Worm (Caenorhabditis elegans) whole organism, L1 larva: ENCODE measurements around the gene cutl-2.
A peak's percentile ranks its signal among the peaks of the same experiment; 100 is the strongest.

ENCODE experiments used
- C16A3.4 ChIP-seq: fragments of 150-350 bp; optimal IDR thresholded peaks from 2 replicates; lab custom pipeline; 2014; ENCODE audit warnings: missing biosample characterization, missing genetic modification characterization
- F16B12.6 ChIP-seq: fragments of 150-350 bp; optimal IDR thresholded peaks from 2 replicates; lab custom pipeline; 2014; ENCODE audit warnings: missing biosample characterization, missing genetic modification characterization
- Y116A8C.19 ChIP-seq: sonication (generic microtip); optimal IDR thresholded peaks from 2 replicates; lab custom pipeline; 2016; ENCODE audit warnings: missing compliant biosample characterization, missing genetic modification characterization, borderline replicate concordance
- alr-1 ChIP-seq: fragments of 200-800 bp; sonication (Bioruptor generic); optimal IDR thresholded peaks from 2 replicates; lab custom pipeline; 2018; ENCODE audit warnings: borderline replicate concordance, mild to moderate bottlenecking, missing genetic modification characterization, missing compliant biosample characterization
- ama-1 ChIP-seq: fragments of 150-350 bp; optimal IDR thresholded peaks from 2 replicates; lab custom pipeline; 2014
- blmp-1 ChIP-seq: fragments of 150-350 bp; optimal IDR thresholded peaks from 2 replicates; lab custom pipeline; 2014; ENCODE audit warnings: missing biosample characterization, missing genetic modification characterization
- ceh-63 ChIP-seq: fragments of 200-800 bp; sonication (Bioruptor generic); optimal IDR thresholded peaks from 2 replicates; lab custom pipeline; 2018; ENCODE audit warnings: mild to moderate bottlenecking, missing genetic modification characterization, missing compliant biosample characterization
- ceh-82 ChIP-seq, 3 experiments: fragments of 150-350 bp in 1 of 3; sonication (generic microtip) in 2 of 3; optimal IDR thresholded peaks; 2 replicates each; lab custom pipeline; 2014 to 2017; ENCODE audit warnings: missing biosample characterization in 3 of 3, missing genetic modification characterization in 3 of 3
- ceh-88 ChIP-seq: fragments of 200-800 bp; sonication (Bioruptor generic); IDR thresholded peaks from 2 replicates; pipeline ENCODE4 v1.3.6; 2022; ENCODE audit warnings: missing genetic modification characterization, missing compliant biosample characterization
- ces-1 ChIP-seq: fragments of 150-350 bp; optimal IDR thresholded peaks from 2 replicates; lab custom pipeline; 2014; ENCODE audit warnings: missing biosample characterization, missing genetic modification reagents, missing genetic modification characterization
- dpl-1 ChIP-seq, 3 experiments: fragments of 150-350 bp in 2 of 3; sonication (generic microtip) in 1 of 3; optimal IDR thresholded peaks; 2 replicates each; lab custom pipeline; 2014 to 2017; ENCODE audit warnings: missing biosample characterization in 3 of 3, missing genetic modification characterization in 3 of 3, missing genetic modification reagents in 3 of 3
- efl-1 ChIP-seq, 4 experiments: fragments of 150-350 bp; optimal IDR thresholded peaks in 3 of 4; peaks in 1 of 4; 1 replicate in 1 of 4; 2 replicates in 3 of 4; lab custom pipeline; 2014; ENCODE audit warnings: missing biosample characterization in 2 of 4, missing genetic modification characterization in 2 of 4, missing genetic modification reagents in 2 of 4
- efl-3 ChIP-seq: fragments of 200-800 bp; sonication (Bioruptor generic); optimal IDR thresholded peaks from 2 replicates; lab custom pipeline; 2018; ENCODE audit warnings: mild to moderate bottlenecking, missing genetic modification characterization, missing compliant biosample characterization
- egl-13 ChIP-seq: sonication (generic microtip); optimal IDR thresholded peaks from 2 replicates; lab custom pipeline; 2016; ENCODE audit warnings: missing genotype, missing genetic modification reagents, missing genetic modification characterization, missing compliant biosample characterization
- elt-3 ChIP-seq, 6 experiments: fragments of 150-350 bp in 1 of 6; sonication (generic microtip); optimal IDR thresholded peaks; 2 replicates each; lab custom pipeline; 2017 to 2018; ENCODE audit warnings: missing biosample characterization in 6 of 6, missing genetic modification characterization in 6 of 6, inconsistent platforms in 1 of 6
- ets-5 ChIP-seq: fragments of 200-800 bp; sonication (Bioruptor generic); IDR thresholded peaks from 2 replicates; pipeline ENCODE4 v1.3.6; 2022; ENCODE audit warnings: missing genetic modification characterization, missing compliant biosample characterization
- fkh-8 ChIP-seq: sonication (generic microtip); optimal IDR thresholded peaks from 2 replicates; lab custom pipeline; 2016; ENCODE audit warnings: mild to moderate bottlenecking, missing genetic modification characterization, missing compliant biosample characterization
- grh-1 ChIP-seq: fragments of 200-800 bp; sonication (Bioruptor generic); IDR thresholded peaks from 2 replicates; pipeline ENCODE4 v1.3.6; 2022; ENCODE audit warnings: missing genetic modification reagents, missing genetic modification characterization, missing compliant biosample characterization
- hpl-2 ChIP-seq: fragments of 150-350 bp; optimal IDR thresholded peaks from 2 replicates; lab custom pipeline; 2014; ENCODE audit warnings: missing biosample characterization, missing genetic modification reagents, missing genetic modification characterization
- lin-14 ChIP-seq: fragments of 200-800 bp; sonication (Bioruptor generic); optimal IDR thresholded peaks from 2 replicates; lab custom pipeline; 2018; ENCODE audit warnings: mild to moderate bottlenecking, missing genetic modification characterization, moderate library complexity, missing compliant biosample characterization
- lin-35 ChIP-seq, 2 experiments: fragments of 150-350 bp; optimal IDR thresholded peaks; 2 replicates each; lab custom pipeline; 2014; ENCODE audit warnings: missing biosample characterization in 2 of 2, missing genetic modification characterization in 2 of 2, missing genetic modification reagents in 2 of 2
- lin-39 ChIP-seq: fragments of 150-350 bp; optimal IDR thresholded peaks from 2 replicates; lab custom pipeline; 2014; ENCODE audit warnings: missing biosample characterization, missing genetic modification reagents, missing genetic modification characterization
- lir-3 ChIP-seq: sonication (generic microtip); optimal IDR thresholded peaks from 2 replicates; lab custom pipeline; 2016; ENCODE audit warnings: mild to moderate bottlenecking, missing genetic modification characterization, moderate library complexity, missing compliant biosample characterization; ENCODE audit not compliant: poor library complexity
- lsy-2 ChIP-seq, 2 experiments: fragments of 150-350 bp; optimal IDR thresholded peaks; 2 replicates each; lab custom pipeline; 2014; ENCODE audit warnings: missing biosample characterization in 2 of 2, missing genetic modification characterization in 2 of 2
- mab-9 ChIP-seq: fragments of 200-800 bp; sonication (Bioruptor generic); IDR thresholded peaks from 2 replicates; pipeline ENCODE4 v1.3.6; 2022; ENCODE audit warnings: missing genetic modification reagents, missing genetic modification characterization, missing compliant biosample characterization
- mdl-1 ChIP-seq, 2 experiments: fragments of 150-350 bp; optimal IDR thresholded peaks; 2 replicates each; lab custom pipeline; 2014 to 2017; ENCODE audit warnings: missing biosample characterization in 2 of 2, missing genetic modification characterization in 2 of 2, inconsistent platforms in 1 of 2
- mep-1 ChIP-seq: fragments of 150-350 bp; optimal IDR thresholded peaks from 2 replicates; lab custom pipeline; 2014; ENCODE audit warnings: missing biosample characterization, missing genetic modification characterization
- nhr-12 ChIP-seq: sonication (generic microtip); optimal IDR thresholded peaks from 2 replicates; lab custom pipeline; 2017; ENCODE audit warnings: missing biosample characterization, missing genetic modification characterization
- nhr-20 ChIP-seq: sonication (generic microtip); optimal IDR thresholded peaks from 2 replicates; lab custom pipeline; 2016; ENCODE audit warnings: mild to moderate bottlenecking, missing genetic modification characterization, missing compliant biosample characterization
- nhr-237 ChIP-seq: fragments of 150-350 bp; optimal IDR thresholded peaks from 2 replicates; lab custom pipeline; 2014; ENCODE audit warnings: missing biosample characterization, missing genetic modification characterization
- nhr-47 ChIP-seq: sonication (generic microtip); optimal IDR thresholded peaks from 2 replicates; lab custom pipeline; 2016; ENCODE audit warnings: mild to moderate bottlenecking, missing genetic modification characterization, moderate library complexity, missing compliant biosample characterization
- nhr-71 ChIP-seq: sonication (generic microtip); optimal IDR thresholded peaks from 2 replicates; lab custom pipeline; 2016; ENCODE audit warnings: mild to moderate bottlenecking, missing genetic modification characterization, moderate library complexity, missing compliant biosample characterization
- nhr-77 ChIP-seq: fragments of 150-350 bp; optimal IDR thresholded peaks from 2 replicates; lab custom pipeline; 2014; ENCODE audit warnings: missing biosample characterization, missing genetic modification characterization
- nhr-84 ChIP-seq: sonication (generic microtip); optimal IDR thresholded peaks from 2 replicates; lab custom pipeline; 2017; ENCODE audit warnings: missing biosample characterization, missing genetic modification characterization
- nhr-85 ChIP-seq: sonication (generic microtip); peaks from one replicate; lab custom pipeline; 2016; ENCODE audit warnings: missing genetic modification characterization, inconsistent platforms, missing compliant biosample characterization
- nhr-90 ChIP-seq: sonication (generic microtip); optimal IDR thresholded peaks from 2 replicates; lab custom pipeline; 2016; ENCODE audit warnings: mild to moderate bottlenecking, missing genetic modification characterization, missing compliant biosample characterization; ENCODE audit not compliant: poor library complexity
- rnt-1 ChIP-seq: sonication (generic microtip); optimal IDR thresholded peaks from 2 replicates; lab custom pipeline; 2016; ENCODE audit warnings: mild to moderate bottlenecking, missing genetic modification characterization, moderate library complexity, missing compliant biosample characterization
- skn-1 ChIP-seq: fragments of 150-350 bp; optimal IDR thresholded peaks from 2 replicates; lab custom pipeline; 2014; ENCODE audit warnings: missing biosample characterization, missing genetic modification characterization
- snu-23 ChIP-seq: sonication (generic microtip); optimal IDR thresholded peaks from 2 replicates; lab custom pipeline; 2016; ENCODE audit warnings: missing genetic modification characterization, missing compliant biosample characterization
- sox-4 ChIP-seq: sonication (generic microtip); optimal IDR thresholded peaks from 2 replicates; lab custom pipeline; 2016; ENCODE audit warnings: missing genetic modification characterization, missing compliant biosample characterization
- sup-37 ChIP-seq: fragments of 200-800 bp; sonication (Bioruptor generic); optimal IDR thresholded peaks from 2 replicates; lab custom pipeline; 2018; ENCODE audit warnings: mild to moderate bottlenecking, missing genetic modification characterization, missing compliant biosample characterization
- tbx-2 ChIP-seq: sonication (generic microtip); optimal IDR thresholded peaks from 2 replicates; lab custom pipeline; 2016; ENCODE audit warnings: missing genetic modification characterization, missing compliant biosample characterization
- tlp-1 ChIP-seq: fragments of 150-350 bp; optimal IDR thresholded peaks from 2 replicates; lab custom pipeline; 2014; ENCODE audit warnings: missing biosample characterization, missing genetic modification characterization
- unc-130 ChIP-seq: fragments of 150-350 bp; optimal IDR thresholded peaks from 2 replicates; lab custom pipeline; 2017; ENCODE audit warnings: missing biosample characterization, missing genetic modification characterization, inconsistent platforms
- vab-15 ChIP-seq: sonication (generic microtip); optimal IDR thresholded peaks from 2 replicates; lab custom pipeline; 2017; ENCODE audit warnings: missing genotype, mild to moderate bottlenecking, missing genetic modification characterization, missing compliant biosample characterization
- xbp-1 ChIP-seq: sonication (generic microtip); optimal IDR thresholded peaks from 2 replicates; lab custom pipeline; 2016; ENCODE audit warnings: missing genetic modification characterization, missing compliant biosample characterization

The cutl-2 gene

ce11 chrII:9708835-9709299 is 15.6 kb downstream of the cutl-2 start, which contains the start of gene glt-5:
glt-5 (minus strand) TSS chrII:9708885.
- TF ChIP-seq nhr-237 (no peak), nhr-77 (no peak), nhr-85 (tag; lab: Kevin White, UChicago) (peak; percentile 51), ceh-63 (GFP tag; lab: Kevin White, UChicago) (no peak), egl-13 (tag; lab: Kevin White, UChicago) (no peak), sox-4 (tag; lab: Kevin White, UChicago) (no peak), F16B12.6 (tag; lab: Kevin White, UChicago) (no peak), lir-3 (tag; lab: Kevin White, UChicago) (no peak), nhr-84 (tag; lab: Kevin White, UChicago) (no peak), ets-5 (GFP tag; lab: Robert Waterston, UW) (no peak), nhr-20 (tag; lab: Kevin White, UChicago) (no peak), vab-15 (tag; lab: Kevin White, UChicago) (no peak), grh-1 (GFP tag; lab: Robert Waterston, UW) (0 out of 2 replicates have a peak, but pooled peaks have one; percentile 16), efl-3 (GFP tag; lab: Kevin White, UChicago) (no peak), mab-9 (GFP tag; lab: Robert Waterston, UW) (no peak), rnt-1 (tag; lab: Kevin White, UChicago) (no peak), elt-3 (tag; optimal IDR thresholded peaks at IDR 0.05; lab: Kevin White, UChicago) (peak in 5 of 6 experiments; percentile 16 to 71 (median 58)), ama-1 (lab: Kevin White, UChicago) (no peak)

ce11 chrII:9706207-9706606 is 18.3 kb downstream of the cutl-2 start, which contains the start of gene Y53C12A.3:
Y53C12A.3 (minus strand) TSS chrII:9706240.
- TF ChIP-seq snu-23 (GFP tag; lab: Kevin White, UChicago) (peak; percentile 46), skn-1 (peak; percentile 57), nhr-47 (tag; lab: Kevin White, UChicago) (peak; percentile 38), efl-1 (optimal IDR thresholded peaks at IDR 0.05; lab: Kevin White, UChicago) (peak; percentile 85 to 90), efl-1 (GFP tag; optimal IDR thresholded peaks at IDR 0.05 in 1 of 2; lab: Kevin White, UChicago) (peak; percentile 93 to 99), nhr-71 (tag; lab: Kevin White, UChicago) (peak; percentile 44), Y116A8C.19 (tag; lab: Kevin White, UChicago) (no peak), C16A3.4 (tag; lab: Kevin White, UChicago) (peak; percentile 71), egl-13 (tag; lab: Kevin White, UChicago) (no peak), ama-1 (lab: Kevin White, UChicago) (no peak), lin-35 (GFP tag; optimal IDR thresholded peaks at IDR 0.05; lab: Kevin White, UChicago) (peak; percentile 91 to 97), sup-37 (no peak), xbp-1 (peak; percentile 43), lin-14 (peak; percentile 38), dpl-1 (GFP tag; optimal IDR thresholded peaks at IDR 0.05; lab: Kevin White, UChicago) (peak; percentile 82 to 94 (median 90)), ceh-82 (tag; optimal IDR thresholded peaks at IDR 0.05; lab: Kevin White, UChicago) (peak in 1 of 3 experiments; percentile 40), lin-39 (no peak), F16B12.6 (tag; lab: Kevin White, UChicago) (peak; percentile 35), tbx-2 (tag; lab: Kevin White, UChicago) (peak; percentile 17), nhr-20 (tag; lab: Kevin White, UChicago) (peak; percentile 47), unc-130 (tag; lab: Kevin White, UChicago) (peak; percentile 34), grh-1 (GFP tag; lab: Robert Waterston, UW) (no peak), blmp-1 (tag; lab: Kevin White, UChicago) (peak; percentile 51), mep-1 (peak; percentile 58), lsy-2 (tag; optimal IDR thresholded peaks at IDR 0.05; lab: Kevin White, UChicago) (peak; percentile 50 to 81)

ce11 chrII:9704746-9705145 is 19.7 kb downstream of the cutl-2 start, which contains the start of gene Y53C12A.10:
Y53C12A.10 (minus strand) TSS chrII:9704846.
- TF ChIP-seq efl-3 (GFP tag; lab: Kevin White, UChicago), result no peak
- no peak for TF ChIP-seq Y116A8C.19 (tag; lab: Kevin White, UChicago)
- no peak for TF ChIP-seq lin-35 (GFP tag; optimal IDR thresholded peaks at IDR 0.05; lab: Kevin White, UChicago)
- TF ChIP-seq nhr-47 (tag; lab: Kevin White, UChicago), result no peak
- no peak for TF ChIP-seq xbp-1
- TF ChIP-seq alr-1 (tag; lab: Kevin White, UChicago), result no peak
- no peak for TF ChIP-seq elt-3 (tag; optimal IDR thresholded peaks at IDR 0.05; lab: Kevin White, UChicago)
- no peak for TF ChIP-seq mdl-1 (tag; optimal IDR thresholded peaks at IDR 0.05; lab: Kevin White, UChicago)
- TF ChIP-seq tlp-1 (tag; lab: Kevin White, UChicago), result no peak
- TF ChIP-seq ets-5 (GFP tag; lab: Robert Waterston, UW), result no peak
- no peak for TF ChIP-seq nhr-12 (tag; lab: Kevin White, UChicago)
- no peak for TF ChIP-seq hpl-2
- TF ChIP-seq nhr-90, result no peak
- no peak for TF ChIP-seq ces-1 (GFP tag; lab: Kevin White, UChicago)
- no peak for TF ChIP-seq fkh-8 (tag; lab: Kevin White, UChicago)
- TF ChIP-seq ceh-88 (GFP tag; lab: Robert Waterston, UW), result no peak
